Worm (Caenorhabditis elegans): ENCODE measurements around the gene C29F7.1.

ce11 chrX:13412307-13412706 is 2.6 kb downstream of the C29F7.1 start:
- TF ChIP-seq nhr-11 (tag; optimal IDR thresholded peaks at IDR 0.05) (no peak), ama-1 (optimal IDR thresholded peaks at IDR 0.05) (no peak), alr-1 (tag; optimal IDR thresholded peaks at IDR 0.05) (no peak), snpc-4 (tag; optimal IDR thresholded peaks at IDR 0.05) (no peak), ceh-82 (tag; optimal IDR thresholded peaks at IDR 0.05) (no peak)
